Fruit fly (Drosophila melanogaster) whole organism, embryonic: Measurements from ENCODE around the gene Col4a1.

Source experiments
- Aef1 ChIP-seq: fragments of 200-800 bp; sonication (Bioruptor generic); IDR thresholded peaks from 3 replicates; pipeline ENCODE4 v1.3.6; 2022; ENCODE audit warnings: missing biosample characterization, missing genetic modification characterization
- Awh ChIP-seq: fragments of 200-800 bp; sonication (Bioruptor generic); IDR thresholded peaks from 2 replicates; pipeline ENCODE4, ENCODE4 v1.3.6; 2022; ENCODE audit warnings: missing biosample characterization, missing genetic modification characterization
- BtbVII ChIP-seq: fragments of 200-800 bp; sonication (Bioruptor generic); optimal IDR thresholded peaks from 3 replicates; lab custom pipeline; 2017; ENCODE audit warnings: missing biosample characterization, mild to moderate bottlenecking, missing genetic modification characterization
- CG1024 ChIP-seq: fragments of 200-800 bp; sonication (Bioruptor generic); IDR thresholded peaks from 2 replicates; pipeline ENCODE4 v1.3.6; 2022; ENCODE audit warnings: missing biosample characterization, missing genetic modification characterization
- CG10274 ChIP-seq: fragments of 200-800 bp; sonication (Bioruptor generic); optimal IDR thresholded peaks from 3 replicates; lab custom pipeline; 2017; ENCODE audit warnings: missing biosample characterization, mild to moderate bottlenecking, missing genetic modification characterization
- CG10565 ChIP-seq: fragments of 200-800 bp; sonication (Bioruptor generic); optimal IDR thresholded peaks from 3 replicates; lab custom pipeline; 2016; ENCODE audit warnings: missing biosample characterization, mild to moderate bottlenecking, missing genetic modification characterization
- CG1233 ChIP-seq: fragments of 200-800 bp; sonication (Bioruptor generic); optimal IDR thresholded peaks from 4 replicates; lab custom pipeline; 2018; ENCODE audit warnings: missing biosample characterization, mild to moderate bottlenecking, missing genetic modification characterization
- CG12659 ChIP-seq: fragments of 200-800 bp; sonication (Bioruptor generic); optimal IDR thresholded peaks from 3 replicates; lab custom pipeline; 2017; ENCODE audit warnings: mild to moderate bottlenecking, missing biosample characterization, missing genetic modification reagents, missing genetic modification characterization
- CG13123 ChIP-seq: fragments of 200-800 bp; sonication (Bioruptor generic); optimal IDR thresholded peaks from 2 replicates; lab custom pipeline; 2016; ENCODE audit warnings: missing biosample characterization, missing genetic modification characterization
- CG13296 ChIP-seq: fragments of 200-800 bp; sonication (Bioruptor generic); optimal IDR thresholded peaks from 3 replicates; lab custom pipeline; 2018; ENCODE audit warnings: missing biosample characterization, mild to moderate bottlenecking, missing genetic modification characterization
- CG14667 ChIP-seq: fragments of 200-800 bp; sonication (Bioruptor generic); IDR thresholded peaks from 2 replicates; pipeline ENCODE4 v1.3.6; 2022; ENCODE audit warnings: missing biosample characterization, missing genetic modification characterization
- CG1647 ChIP-seq: fragments of 200-800 bp; sonication (Bioruptor generic); optimal IDR thresholded peaks from 3 replicates; lab custom pipeline; 2016; ENCODE audit warnings: missing biosample characterization, missing genetic modification characterization
- CG1792 ChIP-seq: fragments of 200-800 bp; sonication (Bioruptor generic); optimal IDR thresholded peaks from 2 replicates; lab custom pipeline; 2016; ENCODE audit warnings: missing biosample characterization, missing genetic modification characterization
- CG18764 ChIP-seq: fragments of 200-800 bp; sonication (Bioruptor generic); optimal IDR thresholded peaks from 3 replicates; lab custom pipeline; 2016; ENCODE audit warnings: missing biosample characterization, missing genetic modification characterization
- CG2889 ChIP-seq: fragments of 200-800 bp; sonication (Bioruptor generic); IDR thresholded peaks from 3 replicates; pipeline ENCODE4 v1.3.6; 2022; ENCODE audit warnings: missing biosample characterization, missing genetic modification characterization
- CG30403 ChIP-seq: fragments of 200-800 bp; sonication (Bioruptor generic); optimal IDR thresholded peaks from 3 replicates; lab custom pipeline; 2016; ENCODE audit warnings: missing biosample characterization, missing genetic modification characterization
- CG33213 ChIP-seq: fragments of 200-800 bp; sonication (Bioruptor generic); optimal IDR thresholded peaks from 3 replicates; lab custom pipeline; 2016; ENCODE audit warnings: missing biosample characterization, missing genetic modification characterization
- CG34224 ChIP-seq: fragments of 200-800 bp; sonication (Bioruptor generic); IDR thresholded peaks from 3 replicates; pipeline ENCODE4 v1.3.6; 2022; ENCODE audit warnings: missing biosample characterization, missing genetic modification characterization; ENCODE audit not compliant: partially characterized antibody
- CG34376 ChIP-seq: fragments of 200-800 bp; sonication (Bioruptor generic); optimal IDR thresholded peaks from 2 replicates; lab custom pipeline; 2018; ENCODE audit warnings: missing biosample characterization, mild to moderate bottlenecking, missing genetic modification characterization
- CG3995 ChIP-seq: fragments of 200-800 bp; sonication (Bioruptor generic); optimal IDR thresholded peaks from 3 replicates; lab custom pipeline; 2016; ENCODE audit warnings: missing biosample characterization, missing genetic modification characterization
- CG4328 ChIP-seq: fragments of 200-800 bp; sonication (Bioruptor generic); optimal IDR thresholded peaks from 3 replicates; lab custom pipeline; 2017; ENCODE audit warnings: missing biosample characterization, missing genetic modification reagents, missing genetic modification characterization
- CG6254 ChIP-seq: fragments of 200-800 bp; sonication (Bioruptor generic); optimal IDR thresholded peaks from 3 replicates; lab custom pipeline; 2017; ENCODE audit warnings: mild to moderate bottlenecking, missing biosample characterization, missing genetic modification reagents, missing genetic modification characterization
- CG6689 ChIP-seq: fragments of 200-800 bp; sonication (Bioruptor generic); IDR thresholded peaks from 2 replicates; pipeline ENCODE4 v1.3.6; 2022; ENCODE audit warnings: missing biosample characterization, missing genetic modification characterization
- CG6813 ChIP-seq: fragments of 200-800 bp; sonication (Bioruptor generic); optimal IDR thresholded peaks from 2 replicates; lab custom pipeline; 2017; ENCODE audit warnings: missing biosample characterization, missing genetic modification characterization, mild to moderate bottlenecking, moderate library complexity, missing genetic modification reagents
- CG7271 ChIP-seq: fragments of 200-800 bp; sonication (Bioruptor generic); optimal IDR thresholded peaks from 2 replicates; lab custom pipeline; 2018; ENCODE audit warnings: missing biosample characterization, mild to moderate bottlenecking, missing genetic modification characterization, moderate library complexity
- CHES-1-like ChIP-seq: fragments of 200-800 bp; sonication (Bioruptor generic); optimal IDR thresholded peaks from 2 replicates; lab custom pipeline; 2016; ENCODE audit warnings: missing biosample characterization, missing genetic modification characterization
- Dfd ChIP-seq, 2 experiments: fragments of >200 bp; optimal IDR thresholded peaks; 2 replicates each; lab custom pipeline; 2017; ENCODE audit warnings: missing biosample characterization in 2 of 2, missing genetic modification characterization in 2 of 2
- Eip74EF ChIP-seq, 2 experiments: fragments of 200-800 bp in 1 of 2; fragments of >200 bp in 1 of 2; sonication (Bioruptor generic) in 1 of 2; optimal IDR thresholded peaks; 2 replicates each; lab custom pipeline; 2017 to 2019; ENCODE audit warnings: missing biosample characterization in 2 of 2, missing genetic modification characterization in 2 of 2, mild to moderate bottlenecking in 1 of 2, moderate library complexity in 1 of 2
- HLH3B ChIP-seq: fragments of 200-800 bp; sonication (Bioruptor generic); IDR thresholded peaks from 2 replicates; pipeline ENCODE4 v1.3.6; 2022; ENCODE audit warnings: missing biosample characterization, missing genetic modification characterization
- HLH4C ChIP-seq: fragments of 200-800 bp; sonication (Bioruptor generic); IDR thresholded peaks from 3 replicates; pipeline ENCODE4 v1.3.6; 2022; ENCODE audit warnings: missing biosample characterization, missing genetic modification characterization; ENCODE audit not compliant: partially characterized antibody
- HLH54F ChIP-seq: fragments of 200-800 bp; sonication (Bioruptor generic); optimal IDR thresholded peaks from 3 replicates; lab custom pipeline; 2016; ENCODE audit warnings: missing biosample characterization, missing genetic modification characterization
- Hsf ChIP-seq: fragments of 200-800 bp; sonication (Bioruptor generic); optimal IDR thresholded peaks from 3 replicates; lab custom pipeline; 2016; ENCODE audit warnings: missing biosample characterization, missing genetic modification characterization
- abd-A ChIP-seq: fragments of 200-800 bp; sonication (Bioruptor generic); optimal IDR thresholded peaks from 3 replicates; lab custom pipeline; 2019; ENCODE audit warnings: missing biosample characterization, mild to moderate bottlenecking, missing genetic modification characterization, moderate library complexity
- ap ChIP-seq: fragments of 200-800 bp; sonication (Bioruptor generic); IDR thresholded peaks from 2 replicates; pipeline ENCODE4 v1.3.6; 2022; ENCODE audit warnings: missing biosample characterization, missing genetic modification characterization
- bsh ChIP-seq, 2 experiments: fragments of 200-800 bp; sonication (Bioruptor generic); optimal IDR thresholded peaks; 2 replicates each; lab custom pipeline; 2017 to 2018; ENCODE audit warnings: mild to moderate bottlenecking in 2 of 2, missing biosample characterization in 2 of 2, missing genetic modification characterization in 2 of 2, moderate library complexity in 1 of 2
- cas ChIP-seq: fragments of 200-800 bp; sonication (Bioruptor generic); IDR thresholded peaks from 2 replicates; pipeline ENCODE4 v1.3.6; 2022; ENCODE audit warnings: missing biosample characterization, missing genetic modification characterization
- cwo ChIP-seq: fragments of 200-800 bp; sonication (Bioruptor generic); optimal IDR thresholded peaks from 3 replicates; lab custom pipeline; 2017; ENCODE audit warnings: missing biosample characterization, missing genetic modification characterization, mild to moderate bottlenecking, moderate library complexity, missing genetic modification reagents
- fd3F ChIP-seq: fragments of 200-800 bp; sonication (Bioruptor generic); optimal IDR thresholded peaks from 2 replicates; lab custom pipeline; 2018; ENCODE audit warnings: missing biosample characterization, mild to moderate bottlenecking, missing genetic modification characterization, moderate library complexity
- hb ChIP-seq: fragments of 200-800 bp; sonication (Bioruptor generic); IDR thresholded peaks from 3 replicates; pipeline ENCODE4 v1.3.6; 2022; ENCODE audit warnings: missing biosample characterization, missing genetic modification characterization; ENCODE audit not compliant: partially characterized antibody
- jumu ChIP-seq: fragments of 200-800 bp; sonication (Bioruptor generic); optimal IDR thresholded peaks from 3 replicates; lab custom pipeline; 2016; ENCODE audit warnings: missing biosample characterization, missing genetic modification characterization
- kah ChIP-seq: fragments of 200-800 bp; sonication (Bioruptor generic); optimal IDR thresholded peaks from 2 replicates; lab custom pipeline; 2018; ENCODE audit warnings: missing biosample characterization, mild to moderate bottlenecking, missing genetic modification characterization
- klu ChIP-seq: fragments of 200-800 bp; sonication (Bioruptor generic); IDR thresholded peaks from 2 replicates; pipeline ENCODE4 v1.3.6; 2022; ENCODE audit warnings: missing biosample characterization, missing genetic modification characterization
- lab ChIP-seq: fragments of 200-800 bp; sonication (Bioruptor generic); optimal IDR thresholded peaks from 3 replicates; lab custom pipeline; 2017; ENCODE audit warnings: missing biosample characterization, missing genetic modification characterization, mild to moderate bottlenecking, moderate library complexity, missing genetic modification reagents
- lmd ChIP-seq: fragments of 200-800 bp; sonication (Bioruptor generic); IDR thresholded peaks from 2 replicates; pipeline ENCODE4 v1.3.6; 2022; ENCODE audit warnings: missing biosample characterization, missing genetic modification characterization
- p53 ChIP-seq: fragments of 200-800 bp; sonication (Bioruptor generic); optimal IDR thresholded peaks from 2 replicates; lab custom pipeline; 2016; ENCODE audit warnings: missing biosample characterization, missing genetic modification characterization
- tup ChIP-seq: fragments of 200-800 bp; sonication (Bioruptor generic); optimal IDR thresholded peaks from 2 replicates; lab custom pipeline; 2016; ENCODE audit warnings: missing biosample characterization, mild to moderate bottlenecking, missing genetic modification characterization, moderate library complexity
- twi ChIP-seq: fragments of 200-800 bp; optimal IDR thresholded peaks from 2 replicates; lab custom pipeline; 2019; ENCODE audit warnings: missing biosample characterization, mild to moderate bottlenecking, missing genetic modification characterization, moderate library complexity
- vfl ChIP-seq: fragments of 200-800 bp; sonication (Bioruptor generic); optimal IDR thresholded peaks from 2 replicates; lab custom pipeline; 2016; ENCODE audit warnings: missing biosample characterization, missing genetic modification characterization
- zfh2 ChIP-seq: fragments of 200-800 bp; sonication (Bioruptor generic); optimal IDR thresholded peaks from 2 replicates; lab custom pipeline; 2016; ENCODE audit warnings: missing biosample characterization, missing genetic modification characterization

Gene Col4a1

dm6 chr2L:4999389-5000032 is 29.9 kb upstream of the Col4a1 start (continued):
- TF ChIP-seq CG34224 (GFP tag; lab: Robert Waterston, UW), result no peak
- TF ChIP-seq CG2889 (GFP tag; lab: Robert Waterston, UW), result peak; percentile 77; the same call in 2 of the 3 replicates
- peak; percentile 87 for TF ChIP-seq lab (GFP tag; lab: Kevin White, UChicago)
- TF ChIP-seq Awh (GFP tag; lab: Robert Waterston, UW), result peak; percentile 56; the same call in 1 of the 2 replicates
- peak; percentile 46 for TF ChIP-seq zfh2 (GFP tag; lab: Kevin White, UChicago)
- peak; percentile 40 for TF ChIP-seq CG3995 (GFP tag; lab: Kevin White, UChicago)
- peak; percentile 64 for TF ChIP-seq HLH54F (GFP tag; lab: Kevin White, UChicago)
- no peak for TF ChIP-seq cas (GFP tag; lab: Robert Waterston, UW)
- peak; percentile 42 for TF ChIP-seq CG34376 (GFP tag; lab: Kevin White, UChicago)
- TF ChIP-seq CG12659 (GFP tag; lab: Kevin White, UChicago), result peak; percentile 40
- no peak for TF ChIP-seq Dfd (GFP tag; optimal IDR thresholded peaks at IDR 0.05; lab: Kevin White, UChicago)
- peak; percentile 70 for TF ChIP-seq BtbVII
- peak; percentile 36 for TF ChIP-seq CG13296 (GFP tag; lab: Kevin White, UChicago)
- TF ChIP-seq twi (tag; lab: Kevin White, UChicago), result no peak
- TF ChIP-seq CG7271 (tag; lab: Kevin White, UChicago), result no peak
- peak; percentile 65 for TF ChIP-seq CG14667 (GFP tag; lab: Robert Waterston, UW)
- TF ChIP-seq Aef1 (GFP tag; lab: Robert Waterston, UW), result peak; percentile 72
- peak; percentile 48 for TF ChIP-seq jumu (GFP tag; lab: Kevin White, UChicago)
- no peak for TF ChIP-seq p53 (GFP tag; lab: Kevin White, UChicago)
- peak; percentile 31 for TF ChIP-seq CG4328 (GFP tag; lab: Kevin White, UChicago)
- 0 out of 2 replicates have a peak, but pooled peaks have one; percentile 47 for TF ChIP-seq klu (GFP tag; lab: Robert Waterston, UW)
- peak; percentile 82 for TF ChIP-seq lmd (GFP tag; lab: Robert Waterston, UW)
- TF ChIP-seq Hsf (GFP tag; lab: Kevin White, UChicago), result peak; percentile 68
- peak; percentile 19 for TF ChIP-seq vfl (GFP tag; lab: Kevin White, UChicago)
- peak; percentile 53 for TF ChIP-seq CG6813 (GFP tag; lab: Kevin White, UChicago)
- TF ChIP-seq fd3F (GFP tag; lab: Kevin White, UChicago), result peak; percentile 58
- TF ChIP-seq CG6689 (GFP tag; lab: Robert Waterston, UW), result peak; percentile 76
- TF ChIP-seq CG10274 (GFP tag; lab: Kevin White, UChicago), result peak; percentile 28
- no peak for TF ChIP-seq abd-A (tag; lab: Kevin White, UChicago)
- peak; percentile 49 for TF ChIP-seq CG30403
- peak; percentile 41 for TF ChIP-seq cwo (GFP tag; lab: Kevin White, UChicago)
- TF ChIP-seq CG18764, result peak; percentile 42
- TF ChIP-seq CG13123 (GFP tag; lab: Kevin White, UChicago), result peak; percentile 20
- peak; percentile 37 for TF ChIP-seq CG1792 (GFP tag; lab: Kevin White, UChicago)
- TF ChIP-seq CG10565 (GFP tag; lab: Kevin White, UChicago), result no peak
- peak; percentile 42 for TF ChIP-seq tup (GFP tag; lab: Kevin White, UChicago)
- peak; percentile 47 for TF ChIP-seq CG33213 (GFP tag; lab: Kevin White, UChicago)
- peak; percentile 18 to 74 for TF ChIP-seq bsh (GFP tag; optimal IDR thresholded peaks at IDR 0.05; lab: Kevin White, UChicago)
- peak; percentile 49; the same call in 1 of the 2 replicates for TF ChIP-seq ap (GFP tag; lab: Robert Waterston, UW)
- TF ChIP-seq Eip74EF (GFP tag; optimal IDR thresholded peaks at IDR 0.05; lab: Kevin White, UChicago), result no peak
- peak; percentile 58 for TF ChIP-seq CHES-1-like (GFP tag; lab: Kevin White, UChicago)
- peak; percentile 56 for TF ChIP-seq HLH3B (GFP tag; lab: Robert Waterston, UW)
- TF ChIP-seq HLH4C (GFP tag; lab: Robert Waterston, UW), result no peak
- no peak for TF ChIP-seq hb
- peak; percentile 73; the same call in 1 of the 2 replicates for TF ChIP-seq CG1024 (GFP tag; lab: Robert Waterston, UW)
- TF ChIP-seq CG1647, result peak; percentile 36
- peak; percentile 34 for TF ChIP-seq CG6254
- TF ChIP-seq kah, result peak; percentile 29
- TF ChIP-seq CG1233 (GFP tag; lab: Kevin White, UChicago), result peak; percentile 16
